Worm (Caenorhabditis elegans): ENCODE measurements around the gene ZK418.6.

ce11 chrIII:7034252-7035223, 44.1 kb downstream of the ZK418.6 start:
- TF ChIP-seq mdl-1 (tag; optimal IDR thresholded peaks at IDR 0.05) (no peak), lin-39 (tag; optimal IDR thresholded peaks at IDR 0.05) (no peak), C34B4.2 (tag; optimal IDR thresholded peaks at IDR 0.05) (no peak), nhr-12 (tag; optimal IDR thresholded peaks at IDR 0.05) (no peak), nhr-76 (tag; optimal IDR thresholded peaks at IDR 0.05) (no peak), elt-3 (tag; optimal IDR thresholded peaks at IDR 0.05) (no peak), hlh-4 (tag; optimal IDR thresholded peaks at IDR 0.05) (no peak), ceh-82 (tag; optimal IDR thresholded peaks at IDR 0.05) (no peak)
